Fruit fly (Drosophila melanogaster): ENCODE measurements around the gene Ilp5.

The Ilp5 gene

dm6 chr3L:9851000-9851671 is 27.4 kb upstream of the Ilp5 start:
- TF ChIP-seq usp (GFP tag; optimal IDR thresholded peaks at IDR 0.05) (no peak), pan (optimal IDR thresholded peaks at IDR 0.05) (no peak), psq (optimal IDR thresholded peaks at IDR 0.05) (no peak), Dll (optimal IDR thresholded peaks at IDR 0.05) (no peak), CG8478 (optimal IDR thresholded peaks at IDR 0.05) (no peak), EcR (GFP tag; optimal IDR thresholded peaks at IDR 0.05) (no peak)

dm6 chr3L:9850114-9850513 is 26.4 kb upstream of the Ilp5 start:
- TF ChIP-seq pan (optimal IDR thresholded peaks at IDR 0.05): no peak
- TF ChIP-seq psq (optimal IDR thresholded peaks at IDR 0.05): no peak
- no peak for TF ChIP-seq EcR (GFP tag; optimal IDR thresholded peaks at IDR 0.05)
- no peak for TF ChIP-seq CG8478 (optimal IDR thresholded peaks at IDR 0.05)
- no peak for TF ChIP-seq Dll (optimal IDR thresholded peaks at IDR 0.05)

- TF ChIP-seq pan (optimal IDR thresholded peaks at IDR 0.05) (no peak), EcR (GFP tag; optimal IDR thresholded peaks at IDR 0.05) (no peak), usp (GFP tag; optimal IDR thresholded peaks at IDR 0.05) (no peak), psq (optimal IDR thresholded peaks at IDR 0.05) (no peak), Dll (optimal IDR thresholded peaks at IDR 0.05) (no peak), CG8478 (optimal IDR thresholded peaks at IDR 0.05) (no peak)
Observed at dm6 chr3L:9848744-9849143, 25.0 kb upstream of the Ilp5 start.

- TF ChIP-seq EcR (GFP tag; optimal IDR thresholded peaks at IDR 0.05) (no peak), CG8478 (optimal IDR thresholded peaks at IDR 0.05) (no peak), psq (optimal IDR thresholded peaks at IDR 0.05) (no peak), Dll (optimal IDR thresholded peaks at IDR 0.05) (no peak), usp (GFP tag; optimal IDR thresholded peaks at IDR 0.05) (no peak), pan (optimal IDR thresholded peaks at IDR 0.05) (no peak)
Observed at dm6 chr3L:9847420-9847977, 23.8 kb upstream of the Ilp5 start.

- no peak for TF ChIP-seq pan (optimal IDR thresholded peaks at IDR 0.05)
- TF ChIP-seq usp (GFP tag; optimal IDR thresholded peaks at IDR 0.05): no peak
- TF ChIP-seq psq (optimal IDR thresholded peaks at IDR 0.05): no peak
- TF ChIP-seq EcR (GFP tag; optimal IDR thresholded peaks at IDR 0.05): no peak
- no peak for TF ChIP-seq CG8478 (optimal IDR thresholded peaks at IDR 0.05)
- no peak for TF ChIP-seq Dll (optimal IDR thresholded peaks at IDR 0.05)
Observed at dm6 chr3L:9846577-9847342, 23.1 kb upstream of the Ilp5 start.

- TF ChIP-seq psq (optimal IDR thresholded peaks at IDR 0.05) (no peak), pan (optimal IDR thresholded peaks at IDR 0.05) (no peak), CG8478 (optimal IDR thresholded peaks at IDR 0.05) (no peak), EcR (GFP tag; optimal IDR thresholded peaks at IDR 0.05) (no peak), Dll (optimal IDR thresholded peaks at IDR 0.05) (no peak), usp (GFP tag; optimal IDR thresholded peaks at IDR 0.05) (no peak)
Observed at dm6 chr3L:9845980-9846538, 22.4 kb upstream of the Ilp5 start.

dm6 chr3L:9842043-9842442 is 18.3 kb upstream of the Ilp5 start:
- no peak for TF ChIP-seq psq (optimal IDR thresholded peaks at IDR 0.05)
- TF ChIP-seq Dll (optimal IDR thresholded peaks at IDR 0.05): no peak
- TF ChIP-seq CG8478 (optimal IDR thresholded peaks at IDR 0.05): no peak
- no peak for TF ChIP-seq EcR (GFP tag; optimal IDR thresholded peaks at IDR 0.05)
- TF ChIP-seq pan (optimal IDR thresholded peaks at IDR 0.05): no peak
- TF ChIP-seq usp (GFP tag; optimal IDR thresholded peaks at IDR 0.05): no peak

dm6 chr3L:9840710-9841109 is 17.0 kb upstream of the Ilp5 start:
- TF ChIP-seq pan (optimal IDR thresholded peaks at IDR 0.05) (no peak), EcR (GFP tag; optimal IDR thresholded peaks at IDR 0.05) (no peak), usp (GFP tag; optimal IDR thresholded peaks at IDR 0.05) (no peak)

dm6 chr3L:9838534-9838933 is 14.8 kb upstream of the Ilp5 start, which contains the start of gene Cdk8:
TSS of gene Cdk8 (minus strand) at chr3L:9838670.
- TF ChIP-seq psq (optimal IDR thresholded peaks at IDR 0.05) (no peak), EcR (GFP tag; optimal IDR thresholded peaks at IDR 0.05) (no peak), Dll (optimal IDR thresholded peaks at IDR 0.05) (no peak), pan (optimal IDR thresholded peaks at IDR 0.05) (no peak), CG8478 (optimal IDR thresholded peaks at IDR 0.05) (no peak), usp (GFP tag; optimal IDR thresholded peaks at IDR 0.05) (no peak)

dm6 chr3L:9837053-9837452 is 13.4 kb upstream of the Ilp5 start:
- TF ChIP-seq pan (optimal IDR thresholded peaks at IDR 0.05): no peak
- TF ChIP-seq Dll (optimal IDR thresholded peaks at IDR 0.05): no peak
- TF ChIP-seq usp (GFP tag; optimal IDR thresholded peaks at IDR 0.05): no peak
- no peak for TF ChIP-seq CG8478 (optimal IDR thresholded peaks at IDR 0.05)
- no peak for TF ChIP-seq EcR (GFP tag; optimal IDR thresholded peaks at IDR 0.05)
- no peak for TF ChIP-seq psq (optimal IDR thresholded peaks at IDR 0.05)

- TF ChIP-seq Dll (optimal IDR thresholded peaks at IDR 0.05) (no peak), pan (optimal IDR thresholded peaks at IDR 0.05) (no peak), usp (GFP tag; optimal IDR thresholded peaks at IDR 0.05) (no peak), psq (optimal IDR thresholded peaks at IDR 0.05) (no peak), EcR (GFP tag; optimal IDR thresholded peaks at IDR 0.05) (no peak)
Observed at dm6 chr3L:9836524-9837047, 12.9 kb upstream of the Ilp5 start, which contains the start of gene I-2. TSS of gene I-2 (minus strand) at chr3L:9836805.

- no peak for TF ChIP-seq CG8478 (optimal IDR thresholded peaks at IDR 0.05)
- TF ChIP-seq pan (optimal IDR thresholded peaks at IDR 0.05): no peak
- TF ChIP-seq EcR (GFP tag; optimal IDR thresholded peaks at IDR 0.05): no peak
- TF ChIP-seq Dll (optimal IDR thresholded peaks at IDR 0.05): no peak
- TF ChIP-seq psq (optimal IDR thresholded peaks at IDR 0.05): no peak
- TF ChIP-seq usp (GFP tag; optimal IDR thresholded peaks at IDR 0.05): no peak
Observed at dm6 chr3L:9832125-9832524, 8.4 kb upstream of the Ilp5 start.
